Worm (Caenorhabditis elegans): ENCODE measurements around the gene cdh-3.
A peak's percentile ranks its signal among the peaks of the same experiment; 100 is the strongest.

Gene cdh-3

DNA sequence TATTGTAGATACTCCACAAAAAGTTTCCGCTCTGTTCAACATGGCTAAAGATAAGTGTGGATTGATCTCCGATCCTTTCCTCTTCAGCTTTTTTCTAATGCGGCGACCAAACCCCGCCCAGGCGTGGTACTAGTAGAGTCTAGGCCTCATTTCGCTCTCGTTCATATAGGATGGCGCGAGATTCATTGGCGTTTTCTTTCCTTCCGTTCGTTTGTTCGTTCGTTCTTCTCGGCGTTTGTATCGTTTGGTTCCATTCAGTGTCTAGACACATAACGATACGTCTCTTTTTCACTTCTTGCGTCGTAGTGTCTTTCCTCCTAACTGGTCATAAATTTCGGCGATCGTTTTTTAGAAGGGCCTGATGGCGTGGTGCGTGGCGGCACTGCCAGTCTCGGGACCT lies 25.2 kb downstream of the cdh-3 start:
- no peak for TF ChIP-seq sma-9 (GFP tag; optimal IDR thresholded peaks at IDR 0.05)
- no peak for TF ChIP-seq sma-9 (tag; optimal IDR thresholded peaks at IDR 0.05)
- TF ChIP-seq skn-1 (tag; optimal IDR thresholded peaks at IDR 0.05) = no peak
- TF ChIP-seq mab-5 (tag; optimal IDR thresholded peaks at IDR 0.05) = no peak
- no peak for TF ChIP-seq F13H6.1 (tag; optimal IDR thresholded peaks at IDR 0.05)
- no peak for TF ChIP-seq sma-3 (GFP tag; optimal IDR thresholded peaks at IDR 0.05)
- TF ChIP-seq unc-55 (GFP tag; optimal IDR thresholded peaks at IDR 0.05) = no peak
- no peak for TF ChIP-seq crh-2 (tag; optimal IDR thresholded peaks at IDR 0.05)
- TF ChIP-seq ztf-11 (tag; optimal IDR thresholded peaks at IDR 0.05) = no peak
- TF ChIP-seq zag-1 (tag; optimal IDR thresholded peaks at IDR 0.05) = no peak
- TF ChIP-seq nhr-237 (tag; optimal IDR thresholded peaks at IDR 0.05) = no peak
- TF ChIP-seq unc-62 (GFP tag; optimal IDR thresholded peaks at IDR 0.05) = no peak
- TF ChIP-seq ztf-4 (tag; optimal IDR thresholded peaks at IDR 0.05) = no peak
- no peak for TF ChIP-seq nhr-10 (tag; optimal IDR thresholded peaks at IDR 0.05)
- TF ChIP-seq elt-3 (tag; optimal IDR thresholded peaks at IDR 0.05) = no peak
- TF ChIP-seq nhr-77 (tag; optimal IDR thresholded peaks at IDR 0.05) = no peak
- TF ChIP-seq egl-27 (tag; optimal IDR thresholded peaks at IDR 0.05) = no peak
- TF ChIP-seq snpc-4 (tag; optimal IDR thresholded peaks at IDR 0.05) = no peak
- no peak for TF ChIP-seq lin-13 (GFP tag; optimal IDR thresholded peaks at IDR 0.05)
- TF ChIP-seq nhr-25 (tag; optimal IDR thresholded peaks at IDR 0.05) = no peak
- TF ChIP-seq Y55F3AM.14 (GFP tag; optimal IDR thresholded peaks at IDR 0.05) = no peak

ce11 chrIII:7728494-7728893 lies 25.8 kb downstream of the cdh-3 start:
- TF ChIP-seq nhr-23 (tag; optimal IDR thresholded peaks at IDR 0.05) (no peak), mab-5 (tag; optimal IDR thresholded peaks at IDR 0.05) (no peak), crh-2 (tag; optimal IDR thresholded peaks at IDR 0.05) (peak; percentile 99), lin-13 (GFP tag; optimal IDR thresholded peaks at IDR 0.05) (peak; percentile 47), ceh-82 (tag; optimal IDR thresholded peaks at IDR 0.05) (no peak), Y55F3AM.14 (GFP tag; optimal IDR thresholded peaks at IDR 0.05) (peak; percentile 35), C34F6.9 (tag; optimal IDR thresholded peaks at IDR 0.05) (peak; percentile 66), nhr-11 (tag; optimal IDR thresholded peaks at IDR 0.05) (no peak), R02D3.7 (tag; optimal IDR thresholded peaks at IDR 0.05) (no peak), blmp-1 (tag; optimal IDR thresholded peaks at IDR 0.05; ENCODE audit: insufficient read depth) (peak; percentile 82), elt-3 (tag; optimal IDR thresholded peaks at IDR 0.05) (no peak), gmeb-1 (tag; optimal IDR thresholded peaks at IDR 0.05) (peak; percentile 49), lin-39 (tag; optimal IDR thresholded peaks at IDR 0.05) (no peak), unc-55 (GFP tag; optimal IDR thresholded peaks at IDR 0.05) (peak; percentile 69), peb-1 (tag; optimal IDR thresholded peaks at IDR 0.05) (no peak), sem-4 (tag; optimal IDR thresholded peaks at IDR 0.05) (peak; percentile 74), ztf-1 (GFP tag; conservative IDR thresholded peaks at IDR 0.05) (no peak), egl-27 (tag; optimal IDR thresholded peaks at IDR 0.05) (no peak), ceh-16 (tag; optimal IDR thresholded peaks at IDR 0.05) (no peak), unc-62 (GFP tag; optimal IDR thresholded peaks at IDR 0.05) (no peak), elt-1 (tag; optimal IDR thresholded peaks at IDR 0.05) (no peak), mdl-1 (tag; optimal IDR thresholded peaks at IDR 0.05) (peak; percentile 18 to 19), ztf-4 (tag; optimal IDR thresholded peaks at IDR 0.05) (peak; percentile 22), nhr-21 (tag; optimal IDR thresholded peaks at IDR 0.05) (peak; percentile 50), lin-11 (tag; optimal IDR thresholded peaks at IDR 0.05) (no peak), lsy-2 (tag; optimal IDR thresholded peaks at IDR 0.05) (peak in 1 of 2 experiments; percentile 76), ZK546.5 (tag; optimal IDR thresholded peaks at IDR 0.05) (no peak), F13H6.1 (tag; optimal IDR thresholded peaks at IDR 0.05) (peak; percentile 49), nhr-237 (tag; optimal IDR thresholded peaks at IDR 0.05) (no peak), snpc-4 (tag; optimal IDR thresholded peaks at IDR 0.05) (no peak), nhr-12 (tag; optimal IDR thresholded peaks at IDR 0.05) (no peak), ama-1 (optimal IDR thresholded peaks at IDR 0.05) (peak; percentile 50), nhr-129 (tag; optimal IDR thresholded peaks at IDR 0.05) (peak; percentile 74), dmd-4 (tag; optimal IDR thresholded peaks at IDR 0.05) (no peak), unc-39 (tag; optimal IDR thresholded peaks at IDR 0.05) (no peak), alr-1 (tag; optimal IDR thresholded peaks at IDR 0.05) (no peak), zag-1 (tag; optimal IDR thresholded peaks at IDR 0.05) (peak; percentile 44), skn-1 (tag; optimal IDR thresholded peaks at IDR 0.05) (no peak), sma-9 (GFP tag; optimal IDR thresholded peaks at IDR 0.05) (peak; percentile 59), sma-9 (tag; optimal IDR thresholded peaks at IDR 0.05) (no peak), aly-2 (tag; optimal IDR thresholded peaks at IDR 0.05) (no peak), nhr-10 (tag; optimal IDR thresholded peaks at IDR 0.05) (no peak), nhr-6 (tag; optimal IDR thresholded peaks at IDR 0.05) (peak; percentile 3), fos-1 (tag; optimal IDR thresholded peaks at IDR 0.05) (peak; percentile 94), nhr-77 (tag; optimal IDR thresholded peaks at IDR 0.05) (no peak), ztf-11 (tag; optimal IDR thresholded peaks at IDR 0.05) (no peak), nhr-25 (tag; optimal IDR thresholded peaks at IDR 0.05) (peak; percentile 45), sma-3 (GFP tag; optimal IDR thresholded peaks at IDR 0.05) (peak; percentile 83), mbf-1 (tag; optimal IDR thresholded peaks at IDR 0.05) (no peak)

Measured in whole organism, L2 larva.